Fruit fly (Drosophila melanogaster) whole organism, adult: ENCODE results near the gene CG31437.

ENCODE experiments used
- CG11617 ChIP-seq: fragments of 200-800 bp; sonication (Bioruptor generic); optimal IDR thresholded peaks from 2 replicates; lab custom pipeline; 2017; ENCODE audit warnings: mild to moderate bottlenecking, missing biosample characterization, missing genetic modification reagents, missing genetic modification characterization
- CG12768 ChIP-seq: fragments of 200-800 bp; sonication (Bioruptor generic); optimal IDR thresholded peaks from 2 replicates; lab custom pipeline; 2017; ENCODE audit warnings: missing biosample characterization, missing genetic modification characterization, mild to moderate bottlenecking, moderate library complexity, missing genetic modification reagents
- CG14711 ChIP-seq: fragments of 200-800 bp; sonication (Bioruptor generic); optimal IDR thresholded peaks from 2 replicates; lab custom pipeline; 2018; ENCODE audit warnings: missing biosample characterization, mild to moderate bottlenecking, missing genetic modification characterization, moderate library complexity
- CG1620 ChIP-seq: fragments of 200-800 bp; sonication (Bioruptor generic); optimal IDR thresholded peaks from 2 replicates; lab custom pipeline; 2016; ENCODE audit warnings: missing biosample characterization, missing genetic modification characterization
- CG33017 ChIP-seq: fragments of 200-800 bp; sonication (Bioruptor generic); optimal IDR thresholded peaks from 2 replicates; lab custom pipeline; 2018; ENCODE audit warnings: missing biosample characterization, mild to moderate bottlenecking, missing genetic modification characterization, moderate library complexity
- CG5204 ChIP-seq: fragments of 200-800 bp; sonication (Bioruptor generic); optimal IDR thresholded peaks from 2 replicates; lab custom pipeline; 2016; ENCODE audit warnings: missing biosample characterization, missing genetic modification characterization
- CG7045 ChIP-seq: fragments of 200-800 bp; sonication (Bioruptor generic); optimal IDR thresholded peaks from 2 replicates; lab custom pipeline; 2017; ENCODE audit warnings: missing biosample characterization, mild to moderate bottlenecking, missing genetic modification characterization
- CG7101 ChIP-seq: fragments of 200-800 bp; sonication (Bioruptor generic); optimal IDR thresholded peaks from 2 replicates; lab custom pipeline; 2018; ENCODE audit warnings: missing biosample characterization, mild to moderate bottlenecking, missing genetic modification characterization, moderate library complexity
- Clk ChIP-seq: fragments of 200-800 bp; sonication (Bioruptor generic); optimal IDR thresholded peaks from 2 replicates; lab custom pipeline; 2017; ENCODE audit warnings: missing biosample characterization, missing genetic modification characterization
- Crg-1 ChIP-seq: fragments of 200-800 bp; sonication (Bioruptor generic); optimal IDR thresholded peaks from 2 replicates; lab custom pipeline; 2016; ENCODE audit warnings: missing biosample characterization, missing genetic modification characterization
- Mnt ChIP-seq: fragments of 200-800 bp; sonication (Bioruptor generic); optimal IDR thresholded peaks from 2 replicates; lab custom pipeline; 2016; ENCODE audit warnings: missing biosample characterization, mild to moderate bottlenecking, missing genetic modification characterization
- bab1 ChIP-seq: fragments of 200-800 bp; sonication (Bioruptor generic); optimal IDR thresholded peaks from 3 replicates; lab custom pipeline; 2019; ENCODE audit warnings: missing biosample characterization, mild to moderate bottlenecking, missing genetic modification characterization, moderate library complexity
- cic ChIP-seq: fragments of 200-800 bp; sonication (Bioruptor generic); optimal IDR thresholded peaks from 2 replicates; lab custom pipeline; 2017; ENCODE audit warnings: missing biosample characterization, mild to moderate bottlenecking, missing genetic modification characterization, moderate library complexity
- cnc ChIP-seq, 2 experiments: fragments of >200 bp; optimal IDR thresholded peaks; 2 replicates each; lab custom pipeline; 2017

- TF ChIP-seq CG5204 (GFP tag; lab: Kevin White, UChicago) (no peak), CG7101 (tag; lab: Kevin White, UChicago) (no peak), CG33017 (tag; lab: Kevin White, UChicago) (no peak), CG11617 (no peak), Clk (GFP tag; lab: Kevin White, UChicago) (no peak), CG12768 (GFP tag; lab: Kevin White, UChicago) (no peak), CG7045 (GFP tag; lab: Kevin White, UChicago) (no peak), bab1 (GFP tag; lab: Kevin White, UChicago) (no peak), CG14711 (tag; lab: Kevin White, UChicago) (no peak), CG1620 (GFP tag; lab: Kevin White, UChicago) (no peak), Mnt (GFP tag; lab: Kevin White, UChicago) (no peak), Crg-1 (GFP tag; lab: Kevin White, UChicago) (no peak), cic (GFP tag; lab: Kevin White, UChicago) (no peak), cnc (optimal IDR thresholded peaks at IDR 0.05; lab: Kevin White, UChicago) (no peak)
Observed at dm6 chr3R:25427175-25427574, 43.7 kb downstream of the CG31437 start.
